Fruit fly (Drosophila melanogaster) whole organism, embryonic: ENCODE data around the gene Cyp312a1.

ENCODE experiments used
- B-H2 ChIP-seq: fragments of 200-800 bp; sonication (Bioruptor generic); optimal IDR thresholded peaks from 2 replicates; lab custom pipeline; 2018; ENCODE audit warnings: missing biosample characterization, mild to moderate bottlenecking, missing genetic modification characterization
- CG11456 ChIP-seq: fragments of 200-800 bp; sonication (Bioruptor generic); IDR thresholded peaks from 3 replicates; pipeline ENCODE4 v1.3.6; 2022; ENCODE audit warnings: missing biosample characterization, missing genetic modification characterization
- CG12744 ChIP-seq: fragments of 200-800 bp; sonication (Bioruptor generic); optimal IDR thresholded peaks from 2 replicates; lab custom pipeline; 2016; ENCODE audit warnings: missing biosample characterization, missing genetic modification characterization
- CG17612 ChIP-seq: fragments of 200-800 bp; sonication (Bioruptor generic); IDR thresholded peaks from 2 replicates; pipeline ENCODE4 v1.3.6; 2022; ENCODE audit warnings: missing biosample characterization, missing genetic modification characterization
- CG18476 ChIP-seq: fragments of 200-800 bp; sonication (Bioruptor generic); optimal IDR thresholded peaks from 2 replicates; lab custom pipeline; 2016; ENCODE audit warnings: missing biosample characterization, mild to moderate bottlenecking, missing genetic modification characterization
- CG31441 ChIP-seq: fragments of 200-800 bp; sonication (Bioruptor generic); IDR thresholded peaks from 2 replicates; pipeline ENCODE4 v1.3.6; 2022; ENCODE audit warnings: missing biosample characterization, missing genetic modification characterization
- CG32532 ChIP-seq: fragments of 200-800 bp; sonication (Bioruptor generic); IDR thresholded peaks from 2 replicates; pipeline ENCODE4 v1.3.6; 2022; ENCODE audit warnings: missing biosample characterization, missing genetic modification characterization
- CG34422 ChIP-seq: fragments of 200-800 bp; sonication (Bioruptor generic); IDR thresholded peaks from 3 replicates; pipeline ENCODE4 v1.3.6; 2022; ENCODE audit warnings: missing biosample characterization, missing genetic modification characterization
- CG6683 ChIP-seq: fragments of 200-800 bp; sonication (Bioruptor generic); optimal IDR thresholded peaks from 2 replicates; lab custom pipeline; 2017; ENCODE audit warnings: missing biosample characterization, mild to moderate bottlenecking, missing genetic modification characterization, missing genetic modification reagents
- CG7928 ChIP-seq: fragments of 200-800 bp; sonication (Bioruptor generic); optimal IDR thresholded peaks from 2 replicates; lab custom pipeline; 2017; ENCODE audit warnings: missing biosample characterization, mild to moderate bottlenecking, missing genetic modification characterization
- CG8290 ChIP-seq, 3 experiments: fragments of 200-800 bp; sonication (Bioruptor generic); optimal IDR thresholded peaks; 2 replicates each; lab custom pipeline; 2016 to 2019; ENCODE audit warnings: missing biosample characterization in 3 of 3, missing genetic modification characterization in 3 of 3, mild to moderate bottlenecking in 2 of 3, moderate library complexity in 1 of 3
- Dad ChIP-seq: fragments of 200-800 bp; sonication (Bioruptor generic); optimal IDR thresholded peaks from 3 replicates; lab custom pipeline; 2016; ENCODE audit warnings: missing biosample characterization, missing genetic modification characterization
- Deaf1 ChIP-seq: fragments of 200-800 bp; optimal IDR thresholded peaks from 3 replicates; lab custom pipeline; 2019; ENCODE audit warnings: missing biosample characterization, mild to moderate bottlenecking, missing genetic modification characterization, moderate library complexity
- Drgx ChIP-seq: fragments of 200-800 bp; sonication (Bioruptor generic); IDR thresholded peaks from 2 replicates; pipeline ENCODE4 v1.3.6; 2022; ENCODE audit warnings: missing biosample characterization, missing genetic modification characterization
- ERR ChIP-seq: fragments of 200-800 bp; sonication (Bioruptor generic); optimal IDR thresholded peaks from 2 replicates; lab custom pipeline; 2016; ENCODE audit warnings: missing biosample characterization, missing genetic modification characterization
- Eip74EF ChIP-seq, 2 experiments: fragments of 200-800 bp in 1 of 2; fragments of >200 bp in 1 of 2; sonication (Bioruptor generic) in 1 of 2; optimal IDR thresholded peaks; 2 replicates each; lab custom pipeline; 2017 to 2019; ENCODE audit warnings: missing biosample characterization in 2 of 2, missing genetic modification characterization in 2 of 2, mild to moderate bottlenecking in 1 of 2, moderate library complexity in 1 of 2
- Ets65A ChIP-seq: fragments of 200-800 bp; sonication (Bioruptor generic); peaks from one replicate; lab custom pipeline; 2016; ENCODE audit warnings: missing biosample characterization, missing genetic modification characterization
- Gsc ChIP-seq: fragments of 200-800 bp; sonication (Bioruptor generic); IDR thresholded peaks from 2 replicates; pipeline ENCODE4 v1.3.6; 2022; ENCODE audit warnings: missing biosample characterization, missing genetic modification characterization
- H2.0 ChIP-seq: fragments of 200-800 bp; sonication (Bioruptor generic); IDR thresholded peaks from 2 replicates; pipeline ENCODE4 v1.3.6; 2022; ENCODE audit warnings: missing biosample characterization, missing genetic modification characterization
- Med ChIP-seq: fragments of 200-800 bp; sonication (Bioruptor generic); peaks from one replicate; lab custom pipeline; 2016; ENCODE audit warnings: missing biosample characterization, missing genetic modification characterization, mild to moderate bottlenecking, inconsistent platforms, moderate library complexity
- NC2α ChIP-seq: fragments of 200-800 bp; sonication (Bioruptor generic); optimal IDR thresholded peaks from 2 replicates; lab custom pipeline; 2016; ENCODE audit warnings: missing biosample characterization, missing genetic modification characterization
- Rx ChIP-seq: fragments of 200-800 bp; sonication (Bioruptor generic); IDR thresholded peaks from 2 replicates; pipeline ENCODE4 v1.3.6; 2022; ENCODE audit warnings: missing biosample characterization, missing genetic modification characterization
- Spps ChIP-seq: fragments of 200-800 bp; sonication (Bioruptor generic); optimal IDR thresholded peaks from 2 replicates; lab custom pipeline; 2018; ENCODE audit warnings: missing biosample characterization, mild to moderate bottlenecking, missing genetic modification characterization
- bsh ChIP-seq, 2 experiments: fragments of 200-800 bp; sonication (Bioruptor generic); optimal IDR thresholded peaks; 2 replicates each; lab custom pipeline; 2017 to 2018; ENCODE audit warnings: mild to moderate bottlenecking in 2 of 2, missing biosample characterization in 2 of 2, missing genetic modification characterization in 2 of 2, moderate library complexity in 1 of 2
- fd64A ChIP-seq: fragments of 200-800 bp; sonication (Bioruptor generic); optimal IDR thresholded peaks from 3 replicates; lab custom pipeline; 2018; ENCODE audit warnings: missing biosample characterization, mild to moderate bottlenecking, missing genetic modification characterization
- gro ChIP-seq: fragments of 200-800 bp; sonication (Bioruptor generic); optimal IDR thresholded peaks from 2 replicates; lab custom pipeline; 2016; ENCODE audit warnings: missing biosample characterization, missing genetic modification characterization
- ham ChIP-seq: fragments of 200-800 bp; sonication (Bioruptor generic); IDR thresholded peaks from 2 replicates; pipeline ENCODE4 v1.3.6; 2022; ENCODE audit warnings: missing biosample characterization, missing genetic modification characterization
- insv ChIP-seq, 2 experiments: fragments of 200-800 bp; sonication (Bioruptor generic); optimal IDR thresholded peaks; 3 replicates each; lab custom pipeline; 2016 to 2018; ENCODE audit warnings: missing biosample characterization in 2 of 2, missing genetic modification characterization in 2 of 2
- jigr1 ChIP-seq: fragments of 200-800 bp; sonication (Bioruptor generic); IDR thresholded peaks from 3 replicates; pipeline ENCODE4 v1.3.6; 2022; ENCODE audit warnings: missing biosample characterization, missing genetic modification characterization
- kni ChIP-seq: fragments of 200-800 bp; sonication (Bioruptor generic); optimal IDR thresholded peaks from 3 replicates; lab custom pipeline; 2017; ENCODE audit warnings: mild to moderate bottlenecking, missing biosample characterization, missing genetic modification reagents, missing genetic modification characterization
- nom ChIP-seq: fragments of 200-800 bp; sonication (Bioruptor generic); optimal IDR thresholded peaks from 2 replicates; lab custom pipeline; 2017; ENCODE audit warnings: missing biosample characterization, missing genetic modification characterization, mild to moderate bottlenecking, moderate library complexity, missing genetic modification reagents
- odd ChIP-seq: fragments of 200-800 bp; sonication (Bioruptor generic); optimal IDR thresholded peaks from 2 replicates; lab custom pipeline; 2017; ENCODE audit warnings: missing biosample characterization, mild to moderate bottlenecking, missing genetic modification characterization
- pb ChIP-seq: fragments of 200-800 bp; sonication (Bioruptor generic); optimal IDR thresholded peaks from 3 replicates; lab custom pipeline; 2016; ENCODE audit warnings: missing biosample characterization, missing genetic modification characterization
- pum ChIP-seq: fragments of 200-800 bp; sonication (Bioruptor generic); optimal IDR thresholded peaks from 2 replicates; lab custom pipeline; 2016; ENCODE audit warnings: missing biosample characterization, missing genetic modification characterization
- sens ChIP-seq: fragments of 200-800 bp; sonication (Bioruptor generic); peaks from one replicate; lab custom pipeline; 2016; ENCODE audit warnings: missing biosample characterization, missing genetic modification characterization
- seq ChIP-seq: fragments of 200-800 bp; sonication (Bioruptor generic); IDR thresholded peaks from 2 replicates; pipeline ENCODE4 v1.3.6; 2022; ENCODE audit warnings: missing biosample characterization, missing genetic modification characterization
- sqz ChIP-seq: fragments of 200-800 bp; sonication (Bioruptor generic); optimal IDR thresholded peaks from 3 replicates; lab custom pipeline; 2018; ENCODE audit warnings: missing biosample characterization, mild to moderate bottlenecking, missing genetic modification characterization

The Cyp312a1 gene

DNA sequence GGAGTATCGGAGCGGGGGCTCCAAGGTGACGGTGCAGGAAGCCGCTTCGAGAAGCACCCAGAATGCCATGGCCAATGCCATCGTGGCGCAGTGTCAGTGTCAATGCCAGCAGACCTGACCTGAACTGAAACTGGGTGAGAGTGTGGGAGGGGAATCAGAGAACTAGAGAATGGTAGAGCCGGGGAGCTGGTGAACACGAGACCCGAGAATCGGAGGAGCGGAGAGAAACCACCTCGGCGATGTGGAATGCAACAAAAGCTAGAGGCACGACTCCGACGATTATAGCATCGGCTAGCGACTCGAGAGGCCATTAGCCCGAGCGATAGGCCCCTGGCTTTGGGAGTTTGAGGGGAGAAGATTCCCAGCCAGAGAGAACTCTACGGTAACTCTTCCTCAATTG is 50.5 kb downstream of the Cyp312a1 start:
- TF ChIP-seq CG11456 (GFP tag; lab: Robert Waterston, UW) (peak; percentile 42; the same call in 1 of the 3 replicates), jigr1 (0 out of 3 replicates have a peak, but pooled peaks have one; percentile 20), fd64A (GFP tag; lab: Kevin White, UChicago) (no peak), Deaf1 (peak; percentile 40), nom (GFP tag; lab: Kevin White, UChicago) (peak; percentile 19), Med (GFP tag; lab: Kevin White, UChicago) (peak; percentile 34), B-H2 (GFP tag; lab: Kevin White, UChicago) (no peak), Dad (GFP tag; lab: Kevin White, UChicago) (no peak), Ets65A (GFP tag; lab: Kevin White, UChicago) (peak; percentile 11), CG7928 (no peak), CG34422 (GFP tag; lab: Robert Waterston, UW) (0 out of 3 replicates have a peak, but pooled peaks have one; percentile 18)

DNA sequence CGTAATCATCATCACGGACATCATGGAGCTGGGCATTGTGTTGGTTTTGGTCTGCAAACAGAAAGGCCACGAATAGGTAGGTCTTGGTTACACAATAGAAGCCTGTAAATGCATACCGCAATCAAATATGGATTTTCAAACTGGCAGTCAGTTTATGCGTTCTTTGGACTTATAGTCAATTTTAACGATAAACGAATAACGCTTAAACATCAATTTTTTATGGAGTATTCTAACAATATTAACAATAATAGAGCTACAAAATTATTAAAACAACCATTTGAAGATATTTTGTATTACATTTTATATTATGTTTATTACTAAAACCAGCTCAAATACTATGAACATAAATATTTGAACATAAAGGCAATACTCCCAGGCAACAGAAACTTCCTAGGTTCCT is 51.0 kb downstream of the Cyp312a1 start:
- TF ChIP-seq pum (GFP tag; lab: Kevin White, UChicago) (no peak), Rx (no peak), Spps (tag; lab: Kevin White, UChicago) (no peak), CG31441 (no peak), ERR (no peak), H2.0 (GFP tag; lab: Robert Waterston, UW) (no peak), NC2α (GFP tag; lab: Kevin White, UChicago) (no peak), CG18476 (no peak), Gsc (GFP tag; lab: Robert Waterston, UW) (no peak), seq (no peak), gro (no peak), kni (GFP tag; lab: Kevin White, UChicago) (no peak), pb (GFP tag; lab: Kevin White, UChicago) (no peak), CG32532 (GFP tag; lab: Robert Waterston, UW) (no peak), CG17612 (GFP tag; lab: Robert Waterston, UW) (no peak), Eip74EF (GFP tag; optimal IDR thresholded peaks at IDR 0.05; lab: Kevin White, UChicago) (no peak), CG12744 (no peak), odd (GFP tag; lab: Kevin White, UChicago) (no peak), sqz (GFP tag; lab: Kevin White, UChicago) (no peak), insv (GFP tag; optimal IDR thresholded peaks at IDR 0.05; lab: Kevin White, UChicago) (no peak)

DNA sequence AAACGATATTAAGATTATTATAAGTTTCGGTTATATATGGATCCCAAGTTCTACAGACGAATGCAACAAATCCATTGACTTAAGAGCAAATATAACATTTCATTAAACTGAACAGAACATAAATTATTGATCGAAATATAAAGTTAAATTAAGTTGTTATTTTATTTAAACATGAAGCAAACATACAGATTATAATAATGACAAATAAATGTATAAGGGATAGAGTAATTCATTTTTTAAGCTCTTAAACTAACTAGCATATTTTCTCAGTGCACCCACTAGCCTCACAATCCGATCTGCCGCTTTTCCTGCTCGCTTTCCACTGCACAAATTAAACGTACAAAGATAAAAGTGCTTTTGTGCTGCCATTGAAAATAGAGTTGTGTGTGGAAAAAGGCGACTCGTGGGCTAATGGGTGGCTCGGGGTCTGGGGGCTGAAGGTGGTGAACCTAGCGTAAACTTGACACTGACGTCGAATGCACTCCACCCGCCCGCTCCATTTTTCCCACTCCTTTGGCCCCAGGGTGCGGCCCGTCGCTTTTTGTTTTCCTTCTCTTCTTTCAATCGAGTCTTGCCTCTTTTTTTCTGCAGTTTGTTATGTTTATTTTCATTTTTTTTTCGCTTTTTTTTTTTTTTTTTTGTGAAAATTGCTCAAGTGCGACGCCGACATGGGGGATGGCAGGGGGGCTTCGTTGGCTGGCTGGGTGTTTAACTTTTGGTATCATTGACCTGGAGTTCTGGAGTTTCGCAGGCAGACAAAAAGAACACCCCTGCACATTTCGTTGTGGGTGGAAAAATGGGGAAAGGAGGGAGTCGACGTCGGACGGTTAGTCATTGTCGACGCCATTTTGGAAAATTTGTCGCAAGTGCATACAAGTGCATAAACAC is 52.6 kb downstream of the Cyp312a1 start:
- TF ChIP-seq CG8290 (GFP tag; optimal IDR thresholded peaks at IDR 0.05; lab: Kevin White, UChicago) (no peak), CG8290 (tag; optimal IDR thresholded peaks at IDR 0.05; lab: Kevin White, UChicago) (no peak), CG6683 (GFP tag; lab: Kevin White, UChicago) (no peak), nom (GFP tag; lab: Kevin White, UChicago) (peak; percentile 96), Ets65A (GFP tag; lab: Kevin White, UChicago) (peak; percentile 67), Drgx (GFP tag; lab: Robert Waterston, UW) (peak; percentile 60), bsh (GFP tag; optimal IDR thresholded peaks at IDR 0.05; lab: Kevin White, UChicago) (peak in 1 of 2 experiments; percentile 98), ham (no peak), sens (GFP tag; lab: Kevin White, UChicago) (peak; percentile 26)
